Fruit fly (Drosophila melanogaster) whole organism, embryonic: ENCODE data around the gene Ras85D.

ENCODE experiments used
- C15 ChIP-seq: fragments of 200-800 bp; sonication (Bioruptor generic); IDR thresholded peaks from 3 replicates; pipeline ENCODE4 v1.3.6; 2022; ENCODE audit warnings: missing biosample characterization, missing genetic modification characterization
- CG16863 ChIP-seq: fragments of 200-800 bp; sonication (Bioruptor generic); optimal IDR thresholded peaks from 3 replicates; lab custom pipeline; 2016; ENCODE audit warnings: missing biosample characterization, missing genetic modification characterization
- CG7372 ChIP-seq: fragments of 200-800 bp; sonication (Bioruptor generic); IDR thresholded peaks from 2 replicates; pipeline ENCODE4 v1.3.6; 2022; ENCODE audit warnings: missing biosample characterization, missing genetic modification characterization
- p53 ChIP-seq: fragments of 200-800 bp; sonication (Bioruptor generic); optimal IDR thresholded peaks from 2 replicates; lab custom pipeline; 2016; ENCODE audit warnings: missing biosample characterization, missing genetic modification characterization

DNA sequence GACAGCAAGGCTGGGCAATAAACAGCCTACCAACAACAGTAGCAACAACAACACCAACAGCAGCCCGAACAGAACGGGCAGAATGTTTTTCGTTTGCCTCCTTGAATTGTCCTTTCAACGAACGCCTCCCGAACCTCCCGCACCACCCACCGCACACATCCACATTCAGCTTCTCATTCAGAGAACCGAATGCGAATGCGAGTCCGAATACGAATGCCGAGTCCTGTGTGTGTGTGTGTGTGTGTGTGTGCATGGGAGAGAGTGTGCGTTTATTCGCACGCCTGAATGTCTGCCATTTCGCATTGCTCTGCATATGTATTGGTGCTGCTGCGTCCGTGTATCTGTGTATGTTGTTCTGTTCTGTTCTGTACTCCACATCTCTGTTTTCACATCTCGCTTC, 24.4 kb downstream of the Ras85D start:
- TF ChIP-seq CG16863 (GFP tag; lab: Kevin White, UChicago), result no peak
- TF ChIP-seq C15 (GFP tag; lab: Robert Waterston, UW), result no peak
- no peak for TF ChIP-seq p53 (GFP tag; lab: Kevin White, UChicago)
- TF ChIP-seq CG7372, result no peak
